Worm (Caenorhabditis elegans) whole organism, L1 larva: ENCODE data around the gene M05D6.1.

Source experiments
- C04F5.9 ChIP-seq: sonication (generic microtip); optimal IDR thresholded peaks from 2 replicates; lab custom pipeline; 2016; ENCODE audit warnings: missing genetic modification characterization, missing compliant biosample characterization
- C16A3.4 ChIP-seq: fragments of 150-350 bp; optimal IDR thresholded peaks from 2 replicates; lab custom pipeline; 2014; ENCODE audit warnings: missing biosample characterization, missing genetic modification characterization
- F16B12.6 ChIP-seq: fragments of 150-350 bp; optimal IDR thresholded peaks from 2 replicates; lab custom pipeline; 2014; ENCODE audit warnings: missing biosample characterization, missing genetic modification characterization
- alr-1 ChIP-seq: fragments of 200-800 bp; sonication (Bioruptor generic); optimal IDR thresholded peaks from 2 replicates; lab custom pipeline; 2018; ENCODE audit warnings: borderline replicate concordance, mild to moderate bottlenecking, missing genetic modification characterization, missing compliant biosample characterization
- aly-2 ChIP-seq: fragments of 150-350 bp; optimal IDR thresholded peaks from 2 replicates; lab custom pipeline; 2014; ENCODE audit warnings: missing biosample characterization, missing genetic modification characterization
- ceh-8 ChIP-seq: fragments of 200-800 bp; sonication (Bioruptor generic); optimal IDR thresholded peaks from 2 replicates; lab custom pipeline; 2018; ENCODE audit warnings: mild to moderate bottlenecking, missing genetic modification characterization, moderate library complexity, missing compliant biosample characterization
- ceh-90 ChIP-seq: sonication (generic microtip); optimal IDR thresholded peaks from 2 replicates; lab custom pipeline; 2016; ENCODE audit warnings: missing genetic modification characterization, missing compliant biosample characterization
- ces-1 ChIP-seq: fragments of 150-350 bp; optimal IDR thresholded peaks from 2 replicates; lab custom pipeline; 2014; ENCODE audit warnings: missing biosample characterization, missing genetic modification reagents, missing genetic modification characterization
- dpl-1 ChIP-seq, 3 experiments: fragments of 150-350 bp in 2 of 3; sonication (generic microtip) in 1 of 3; optimal IDR thresholded peaks; 2 replicates each; lab custom pipeline; 2014 to 2017; ENCODE audit warnings: missing biosample characterization in 3 of 3, missing genetic modification characterization in 3 of 3, missing genetic modification reagents in 3 of 3
- efl-3 ChIP-seq: fragments of 200-800 bp; sonication (Bioruptor generic); optimal IDR thresholded peaks from 2 replicates; lab custom pipeline; 2018; ENCODE audit warnings: mild to moderate bottlenecking, missing genetic modification characterization, missing compliant biosample characterization
- elt-2 ChIP-seq: sonication (generic microtip); optimal IDR thresholded peaks from 2 replicates; lab custom pipeline; 2016; ENCODE audit warnings: missing genetic modification characterization, mild to moderate bottlenecking, inconsistent platforms, missing compliant biosample characterization, missing genetic modification reagents
- fkh-10 ChIP-seq: sonication (generic microtip); optimal IDR thresholded peaks from 2 replicates; lab custom pipeline; 2017; ENCODE audit warnings: missing biosample characterization, missing genetic modification reagents, missing genetic modification characterization
- fkh-4 ChIP-seq: sonication (generic microtip); optimal IDR thresholded peaks from 2 replicates; lab custom pipeline; 2016; ENCODE audit warnings: missing compliant biosample characterization, missing genetic modification characterization, borderline replicate concordance
- fkh-8 ChIP-seq: sonication (generic microtip); optimal IDR thresholded peaks from 2 replicates; lab custom pipeline; 2016; ENCODE audit warnings: mild to moderate bottlenecking, missing genetic modification characterization, missing compliant biosample characterization
- grh-1 ChIP-seq: fragments of 200-800 bp; sonication (Bioruptor generic); IDR thresholded peaks from 2 replicates; pipeline ENCODE4 v1.3.6; 2022; ENCODE audit warnings: missing genetic modification reagents, missing genetic modification characterization, missing compliant biosample characterization
- hlh-4 ChIP-seq: sonication (generic microtip); optimal IDR thresholded peaks from 2 replicates; lab custom pipeline; 2016; ENCODE audit warnings: mild to moderate bottlenecking, missing genetic modification characterization, missing compliant biosample characterization
- hpl-2 ChIP-seq: fragments of 150-350 bp; optimal IDR thresholded peaks from 2 replicates; lab custom pipeline; 2014; ENCODE audit warnings: missing biosample characterization, missing genetic modification reagents, missing genetic modification characterization
- isw-1 ChIP-seq: fragments of 200-800 bp; sonication (Bioruptor generic); IDR thresholded peaks from 2 replicates; pipeline ENCODE4 v1.3.6; 2022; ENCODE audit warnings: missing genetic modification characterization, missing compliant biosample characterization
- jun-1 ChIP-seq: fragments of 150-350 bp; optimal IDR thresholded peaks from 2 replicates; lab custom pipeline; 2014; ENCODE audit warnings: missing biosample characterization, missing genetic modification reagents, missing genetic modification characterization
- lin-13 ChIP-seq: fragments of 150-350 bp; optimal IDR thresholded peaks from 2 replicates; lab custom pipeline; 2014; ENCODE audit warnings: missing biosample characterization, missing genetic modification reagents, missing genetic modification characterization
- lin-35 ChIP-seq, 2 experiments: fragments of 150-350 bp; optimal IDR thresholded peaks; 2 replicates each; lab custom pipeline; 2014; ENCODE audit warnings: missing biosample characterization in 2 of 2, missing genetic modification characterization in 2 of 2, missing genetic modification reagents in 2 of 2
- nhr-11 ChIP-seq: fragments of 150-350 bp; optimal IDR thresholded peaks from 2 replicates; lab custom pipeline; 2014; ENCODE audit warnings: missing biosample characterization, missing genetic modification characterization
- nhr-19 ChIP-seq: fragments of 200-800 bp; sonication (Bioruptor generic); conservative IDR thresholded peaks from 2 replicates; pipeline ENCODE4 v1.3.6; 2022; ENCODE audit warnings: missing genetic modification characterization, missing compliant biosample characterization
- nhr-20 ChIP-seq: sonication (generic microtip); optimal IDR thresholded peaks from 2 replicates; lab custom pipeline; 2016; ENCODE audit warnings: mild to moderate bottlenecking, missing genetic modification characterization, missing compliant biosample characterization
- nhr-47 ChIP-seq: sonication (generic microtip); optimal IDR thresholded peaks from 2 replicates; lab custom pipeline; 2016; ENCODE audit warnings: mild to moderate bottlenecking, missing genetic modification characterization, moderate library complexity, missing compliant biosample characterization
- nhr-71 ChIP-seq: sonication (generic microtip); optimal IDR thresholded peaks from 2 replicates; lab custom pipeline; 2016; ENCODE audit warnings: mild to moderate bottlenecking, missing genetic modification characterization, moderate library complexity, missing compliant biosample characterization
- nhr-76 ChIP-seq: sonication (generic microtip); optimal IDR thresholded peaks from 2 replicates; lab custom pipeline; 2017; ENCODE audit warnings: missing biosample characterization, missing genetic modification characterization
- nhr-77 ChIP-seq: fragments of 150-350 bp; optimal IDR thresholded peaks from 2 replicates; lab custom pipeline; 2014; ENCODE audit warnings: missing biosample characterization, missing genetic modification characterization
- nhr-84 ChIP-seq: sonication (generic microtip); optimal IDR thresholded peaks from 2 replicates; lab custom pipeline; 2017; ENCODE audit warnings: missing biosample characterization, missing genetic modification characterization
- nhr-85 ChIP-seq: sonication (generic microtip); peaks from one replicate; lab custom pipeline; 2016; ENCODE audit warnings: missing genetic modification characterization, inconsistent platforms, missing compliant biosample characterization
- pag-3 ChIP-seq: sonication (generic microtip); optimal IDR thresholded peaks from 2 replicates; lab custom pipeline; 2017; ENCODE audit warnings: missing genetic modification characterization, mild to moderate bottlenecking, missing compliant biosample characterization, antibody characterized with exemption, borderline replicate concordance; ENCODE audit not compliant: insufficient read depth
- pax-3 ChIP-seq: fragments of 200-800 bp; sonication (Bioruptor generic); optimal IDR thresholded peaks from 2 replicates; lab custom pipeline; 2018; ENCODE audit warnings: mild to moderate bottlenecking, missing genetic modification characterization, moderate library complexity, missing compliant biosample characterization
- pqm-1 ChIP-seq: sonication (generic microtip); optimal IDR thresholded peaks from 3 replicates; lab custom pipeline; 2017; ENCODE audit warnings: missing biosample characterization, missing genetic modification characterization
- rnt-1 ChIP-seq: sonication (generic microtip); optimal IDR thresholded peaks from 2 replicates; lab custom pipeline; 2016; ENCODE audit warnings: mild to moderate bottlenecking, missing genetic modification characterization, moderate library complexity, missing compliant biosample characterization
- skn-1 ChIP-seq: fragments of 150-350 bp; optimal IDR thresholded peaks from 2 replicates; lab custom pipeline; 2014; ENCODE audit warnings: missing biosample characterization, missing genetic modification characterization
- snpc-4 ChIP-seq: fragments of 150-350 bp; optimal IDR thresholded peaks from 2 replicates; lab custom pipeline; 2014; ENCODE audit warnings: missing biosample characterization, missing genetic modification characterization
- sox-4 ChIP-seq: sonication (generic microtip); optimal IDR thresholded peaks from 2 replicates; lab custom pipeline; 2016; ENCODE audit warnings: missing genetic modification characterization, missing compliant biosample characterization
- sup-37 ChIP-seq: fragments of 200-800 bp; sonication (Bioruptor generic); optimal IDR thresholded peaks from 2 replicates; lab custom pipeline; 2018; ENCODE audit warnings: mild to moderate bottlenecking, missing genetic modification characterization, missing compliant biosample characterization
- swsn-7 ChIP-seq: sonication (generic microtip); optimal IDR thresholded peaks from 2 replicates; lab custom pipeline; 2016; ENCODE audit warnings: missing genetic modification characterization, missing compliant biosample characterization
- tbx-2 ChIP-seq: sonication (generic microtip); optimal IDR thresholded peaks from 2 replicates; lab custom pipeline; 2016; ENCODE audit warnings: missing genetic modification characterization, missing compliant biosample characterization
- tlp-1 ChIP-seq: fragments of 150-350 bp; optimal IDR thresholded peaks from 2 replicates; lab custom pipeline; 2014; ENCODE audit warnings: missing biosample characterization, missing genetic modification characterization
- unc-130 ChIP-seq: fragments of 150-350 bp; optimal IDR thresholded peaks from 2 replicates; lab custom pipeline; 2017; ENCODE audit warnings: missing biosample characterization, missing genetic modification characterization, inconsistent platforms
- unc-86 ChIP-seq: sonication (generic microtip); optimal IDR thresholded peaks from 2 replicates; lab custom pipeline; 2016; ENCODE audit warnings: missing genetic modification characterization, missing compliant biosample characterization
- unc-98 ChIP-seq: fragments of 200-800 bp; sonication (Bioruptor generic); IDR thresholded peaks from 2 replicates; pipeline ENCODE4 v1.3.6; 2022; ENCODE audit warnings: missing genetic modification characterization, missing compliant biosample characterization
- vab-15 ChIP-seq: sonication (generic microtip); optimal IDR thresholded peaks from 2 replicates; lab custom pipeline; 2017; ENCODE audit warnings: missing genotype, mild to moderate bottlenecking, missing genetic modification characterization, missing compliant biosample characterization
- xbp-1 ChIP-seq: sonication (generic microtip); optimal IDR thresholded peaks from 2 replicates; lab custom pipeline; 2016; ENCODE audit warnings: missing genetic modification characterization, missing compliant biosample characterization
- zag-1 ChIP-seq: fragments of 150-350 bp; optimal IDR thresholded peaks from 2 replicates; lab custom pipeline; 2014; ENCODE audit warnings: missing biosample characterization, missing genetic modification characterization
- zip-4 ChIP-seq: fragments of 200-800 bp; sonication (Bioruptor generic); optimal IDR thresholded peaks from 2 replicates; lab custom pipeline; 2018; ENCODE audit warnings: mild to moderate bottlenecking, missing genetic modification characterization, moderate library complexity, missing compliant biosample characterization
- ztf-11 ChIP-seq, 2 experiments: sonication (generic microtip); optimal IDR thresholded peaks; 2 replicates each; lab custom pipeline; 2016 to 2017; ENCODE audit warnings: missing genetic modification characterization in 2 of 2, missing biosample characterization in 1 of 2, missing compliant biosample characterization in 1 of 2
- ztf-4 ChIP-seq: fragments of 150-350 bp; optimal IDR thresholded peaks from 2 replicates; lab custom pipeline; 2014; ENCODE audit warnings: missing biosample characterization, missing genetic modification characterization

The M05D6.1 gene

DNA sequence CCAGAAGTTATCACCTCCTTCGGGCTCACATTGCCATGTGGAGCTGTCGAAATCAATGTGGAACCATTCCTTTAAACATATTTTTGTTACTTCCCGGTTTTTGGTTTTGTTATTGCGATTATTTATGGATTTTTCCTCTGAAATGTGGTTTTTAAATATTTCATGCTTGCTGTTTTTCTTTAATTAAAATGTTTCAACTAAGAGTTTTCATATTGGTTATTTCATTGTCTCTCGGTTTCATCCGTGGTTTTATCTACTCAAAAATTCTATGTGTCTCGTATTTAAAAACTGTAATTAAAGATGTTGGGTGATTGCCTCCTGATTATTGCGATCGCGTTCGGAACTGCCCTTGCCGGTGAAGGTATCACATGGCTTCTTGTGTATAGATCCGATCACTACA is 8.3 kb downstream of the M05D6.1 start, which contains the start of gene F22B5.10:
Gene F22B5.10 (plus strand): TSS at position 301 of the 400 bp plus-strand sequence.
- TF ChIP-seq ztf-4 (tag; lab: Kevin White, UChicago) (no peak), ztf-11 (tag; optimal IDR thresholded peaks at IDR 0.05; lab: Kevin White, UChicago) (no peak), unc-86 (tag; lab: Kevin White, UChicago) (no peak), nhr-11 (tag; lab: Kevin White, UChicago) (no peak), ceh-8 (GFP tag; lab: Kevin White, UChicago) (no peak), zip-4 (GFP tag; lab: Kevin White, UChicago) (no peak), snpc-4 (tag; lab: Kevin White, UChicago) (no peak), nhr-77 (no peak), elt-2 (no peak), hlh-4 (tag; lab: Kevin White, UChicago) (no peak), grh-1 (GFP tag; lab: Robert Waterston, UW) (no peak), unc-130 (tag; lab: Kevin White, UChicago) (no peak), nhr-47 (tag; lab: Kevin White, UChicago) (no peak), dpl-1 (GFP tag; optimal IDR thresholded peaks at IDR 0.05; lab: Kevin White, UChicago) (no peak), sox-4 (tag; lab: Kevin White, UChicago) (no peak), zag-1 (tag; lab: Kevin White, UChicago) (no peak), pax-3 (tag; lab: Kevin White, UChicago) (no peak), xbp-1 (tag; lab: Kevin White, UChicago) (no peak), efl-3 (GFP tag; lab: Kevin White, UChicago) (no peak), pqm-1 (tag; lab: Kevin White, UChicago) (no peak)

DNA sequence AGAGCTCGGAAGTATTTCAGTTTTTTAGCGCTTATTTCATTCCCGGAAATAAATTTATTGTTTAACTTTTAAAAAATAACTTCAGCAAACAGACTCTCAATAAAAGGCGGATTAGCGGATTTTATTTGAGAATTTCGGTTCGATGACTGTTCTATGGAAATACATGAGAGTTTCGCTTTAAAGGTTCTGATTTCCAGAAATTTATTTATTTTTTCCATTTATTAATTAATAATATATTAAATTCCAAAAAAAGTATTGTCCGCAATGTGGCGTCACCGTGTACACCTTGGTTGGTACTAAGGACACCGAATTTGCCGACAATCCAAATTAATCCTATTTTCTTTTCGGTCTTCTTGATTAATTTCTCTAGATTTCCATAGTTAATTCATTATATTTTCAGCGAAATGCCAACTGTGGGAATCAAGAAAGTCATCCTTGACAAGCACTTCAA is 10.7 kb downstream of the M05D6.1 start, which contains the start of gene fars-3:
Gene fars-3 (plus strand): TSS at position 401 of the 451 bp plus-strand sequence.
- TF ChIP-seq hpl-2 (GFP tag; lab: Kevin White, UChicago) (no peak), snpc-4 (tag; lab: Kevin White, UChicago) (peak; percentile 12), jun-1 (tag; lab: Kevin White, UChicago) (no peak), alr-1 (no peak), rnt-1 (tag; lab: Kevin White, UChicago) (no peak), zag-1 (tag; lab: Kevin White, UChicago) (no peak), nhr-76 (tag; lab: Kevin White, UChicago) (no peak), ceh-8 (GFP tag; lab: Kevin White, UChicago) (no peak), fkh-8 (no peak), unc-98 (GFP tag; lab: Robert Waterston, UW) (no peak), vab-15 (tag; lab: Kevin White, UChicago) (no peak), C16A3.4 (tag; lab: Kevin White, UChicago) (no peak), fkh-10 (GFP tag; lab: Kevin White, UChicago) (no peak), ceh-90 (no peak), unc-86 (tag; lab: Kevin White, UChicago) (no peak), sup-37 (GFP tag; lab: Kevin White, UChicago) (no peak), grh-1 (GFP tag; lab: Robert Waterston, UW) (no peak), C04F5.9 (tag; lab: Kevin White, UChicago) (no peak), swsn-7 (peak; percentile 8), unc-130 (tag; lab: Kevin White, UChicago) (peak; percentile 38), fkh-4 (tag; lab: Kevin White, UChicago) (no peak), elt-2 (no peak), isw-1 (GFP tag; lab: Robert Waterston, UW) (no peak), nhr-84 (tag; lab: Kevin White, UChicago) (no peak), skn-1 (tag; lab: Kevin White, UChicago) (peak; percentile 25), lin-13 (no peak), nhr-85 (tag; lab: Kevin White, UChicago) (peak; percentile 38), aly-2 (tag; lab: Kevin White, UChicago) (peak; percentile 46), zip-4 (GFP tag; lab: Kevin White, UChicago) (no peak), nhr-19 (GFP tag; lab: Robert Waterston, UW) (no peak), ztf-11 (tag; optimal IDR thresholded peaks at IDR 0.05; lab: Kevin White, UChicago) (no peak), tbx-2 (tag; lab: Kevin White, UChicago) (no peak), nhr-71 (tag; lab: Kevin White, UChicago) (peak; percentile 30), tlp-1 (tag; lab: Kevin White, UChicago) (no peak), pag-3 (no peak), F16B12.6 (peak; percentile 78), nhr-20 (tag; lab: Kevin White, UChicago) (peak; percentile 5), lin-35 (GFP tag; optimal IDR thresholded peaks at IDR 0.05; lab: Kevin White, UChicago) (peak in 1 of 2 experiments; percentile 28), ces-1 (GFP tag; lab: Kevin White, UChicago) (no peak)
